Fruit fly (Drosophila melanogaster): Measurements from ENCODE around the gene CG14453.

Gene CG14453

dm6 chr3L:22693712-22694111 is at the start of gene CG14453, which contains the start of gene CG12546:
Gene CG14453 (plus strand): TSS chr3L:22694083.
Gene CG12546 (minus strand): TSS chr3L:22693812.
- no peak for TF ChIP-seq CG17829 (tag; optimal IDR thresholded peaks at IDR 0.05)

- no peak for TF ChIP-seq CG4820 (GFP tag; optimal IDR thresholded peaks at IDR 0.05)
- TF ChIP-seq tup (GFP tag; optimal IDR thresholded peaks at IDR 0.05) = no peak
- TF ChIP-seq sima (GFP tag; optimal IDR thresholded peaks at IDR 0.05) = no peak
- no peak for TF ChIP-seq CG1602 (GFP tag; optimal IDR thresholded peaks at IDR 0.05)
- TF ChIP-seq CG9797 (GFP tag; optimal IDR thresholded peaks at IDR 0.05) = no peak
- no peak for TF ChIP-seq gsb-n (tag; optimal IDR thresholded peaks at IDR 0.05)
- TF ChIP-seq CG6654 (GFP tag; optimal IDR thresholded peaks at IDR 0.05) = no peak
- TF ChIP-seq BtbVII (GFP tag; optimal IDR thresholded peaks at IDR 0.05) = no peak
- no peak for TF ChIP-seq ERR (GFP tag; optimal IDR thresholded peaks at IDR 0.05)
- TF ChIP-seq Mrtf (GFP tag; IDR thresholded peaks at IDR 0.05) = no peak
- no peak for TF ChIP-seq Pdp1 (GFP tag; optimal IDR thresholded peaks at IDR 0.05)
- TF ChIP-seq CG31388 (GFP tag; optimal IDR thresholded peaks at IDR 0.05) = no peak
- TF ChIP-seq gcm2 (GFP tag; optimal IDR thresholded peaks at IDR 0.05) = no peak
- no peak for TF ChIP-seq Oaz (GFP tag; IDR thresholded peaks at IDR 0.05)
- no peak for TF ChIP-seq CG10654 (GFP tag; optimal IDR thresholded peaks at IDR 0.05)
- no peak for TF ChIP-seq Dbx (GFP tag; IDR thresholded peaks at IDR 0.05)
- no peak for TF ChIP-seq CG4282 (GFP tag; optimal IDR thresholded peaks at IDR 0.05)
- TF ChIP-seq dysf (GFP tag; IDR thresholded peaks at IDR 0.05) = no peak
- no peak for TF ChIP-seq CG12769 (tag; optimal IDR thresholded peaks at IDR 0.05)
- TF ChIP-seq Doc3 (GFP tag; IDR thresholded peaks at IDR 0.05; ENCODE audit: partially characterized antibody) = no peak
These were observed 48.6 kb upstream of the CG14453 start, which contains the start of gene CG33766 for dm6 chr3L:22645327-22645726. Gene CG33766 (plus strand): TSS chr3L:22645627.

DNA sequence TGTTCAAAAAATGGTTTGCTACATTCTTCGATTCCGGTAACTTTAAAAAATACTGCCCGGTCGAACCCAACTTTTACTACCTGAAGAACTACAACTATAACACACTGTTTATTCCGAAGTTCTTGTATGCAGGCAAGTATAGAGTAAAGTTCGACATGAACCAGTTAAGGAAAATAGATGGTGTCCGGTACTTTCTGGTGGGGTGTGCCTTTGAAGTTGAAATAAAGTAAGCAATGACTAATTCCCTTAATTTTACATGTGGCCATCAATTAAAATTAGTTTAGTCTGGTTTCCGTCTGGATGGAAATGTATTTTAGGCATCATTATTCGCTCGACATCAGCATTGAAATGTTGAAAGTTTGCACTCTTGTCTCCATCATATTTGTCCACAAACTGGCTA is 47.9 kb upstream of the CG14453 start, which contains the start of gene CG33767:
TSS of gene CG33767 (plus strand) at position 301 of the 400 bp plus-strand sequence.
- TF ChIP-seq CG9817 (tag; optimal IDR thresholded peaks at IDR 0.05) (no peak), PHDP (tag; optimal IDR thresholded peaks at IDR 0.05) (no peak), CG15011 (GFP tag; optimal IDR thresholded peaks at IDR 0.05) (no peak), CG30403 (GFP tag; optimal IDR thresholded peaks at IDR 0.05) (no peak), Myb (GFP tag; optimal IDR thresholded peaks at IDR 0.05) (no peak), tna (GFP tag; IDR thresholded peaks at IDR 0.05; ENCODE audit: partially characterized antibody) (no peak), ab (GFP tag; optimal IDR thresholded peaks at IDR 0.05) (no peak), h (optimal IDR thresholded peaks at IDR 0.05) (no peak), CG6689 (GFP tag; IDR thresholded peaks at IDR 0.05) (no peak), fu2 (GFP tag; optimal IDR thresholded peaks at IDR 0.05) (no peak), Hr3 (GFP tag; optimal IDR thresholded peaks at IDR 0.05) (no peak), CG7928 (GFP tag; optimal IDR thresholded peaks at IDR 0.05) (no peak), Ets65A (GFP tag) (no peak), CG11504 (tag; optimal IDR thresholded peaks at IDR 0.05) (no peak), MESR4 (GFP tag; optimal IDR thresholded peaks at IDR 0.05) (no peak), C15 (GFP tag; IDR thresholded peaks at IDR 0.05) (no peak), CG32772 (GFP tag; IDR thresholded peaks at IDR 0.05) (no peak), Gsc (GFP tag; IDR thresholded peaks at IDR 0.05) (no peak), GATAe (GFP tag; conservative IDR thresholded peaks at IDR 0.05) (no peak)

All from whole organism, embryonic.